Worm (Caenorhabditis elegans): Measurements from ENCODE around the gene rab-18.

- TF ChIP-seq scrt-1 (GFP tag; IDR thresholded peaks at IDR 0.05) (no peak), B0310.2 (tag; optimal IDR thresholded peaks at IDR 0.05) (no peak), aly-1 (tag; optimal IDR thresholded peaks at IDR 0.05) (no peak), ama-1 (optimal IDR thresholded peaks at IDR 0.05) (no peak), hnd-1 (tag; optimal IDR thresholded peaks at IDR 0.05) (no peak), flt-1 (GFP tag; IDR thresholded peaks at IDR 0.05) (no peak), sea-1 (GFP tag; conservative IDR thresholded peaks at IDR 0.05) (no peak)
These were observed 52.3 kb downstream of the rab-18 start for ce11 chrIII:1028233-1028632.

Measured in whole organism, early embryonic.